Worm (Caenorhabditis elegans) whole organism, L3 larva: Measurements from ENCODE around the gene F02C12.1.

ENCODE experiments used
- R02D3.7 ChIP-seq: fragments of 150-350 bp; optimal IDR thresholded peaks from 2 replicates; lab custom pipeline; 2014; ENCODE audit warnings: missing biosample characterization, missing genetic modification characterization
- ZK546.5 ChIP-seq: sonication (generic microtip); optimal IDR thresholded peaks from 2 replicates; lab custom pipeline; 2017; ENCODE audit warnings: missing biosample characterization, missing genetic modification characterization
- ceh-28 ChIP-seq: fragments of 150-350 bp; optimal IDR thresholded peaks from 2 replicates; lab custom pipeline; 2014; ENCODE audit warnings: missing biosample characterization, missing genetic modification reagents, missing genetic modification characterization
- ceh-82 ChIP-seq: fragments of 150-350 bp; optimal IDR thresholded peaks from 2 replicates; lab custom pipeline; 2014; ENCODE audit warnings: missing biosample characterization, missing genetic modification characterization
- ceh-9 ChIP-seq: sonication (generic microtip); optimal IDR thresholded peaks from 2 replicates; lab custom pipeline; 2018; ENCODE audit warnings: missing biosample characterization, missing genetic modification characterization
- egl-27 ChIP-seq: sonication (generic microtip); optimal IDR thresholded peaks from 4 replicates; lab custom pipeline; 2017; ENCODE audit warnings: missing biosample characterization, missing genetic modification reagents, missing genetic modification characterization
- egl-5 ChIP-seq: fragments of 150-350 bp; optimal IDR thresholded peaks from 2 replicates; lab custom pipeline; 2017; ENCODE audit warnings: missing biosample characterization, missing genetic modification reagents, missing genetic modification characterization, inconsistent platforms
- elt-1 ChIP-seq: fragments of 150-350 bp; optimal IDR thresholded peaks from 2 replicates; lab custom pipeline; 2014; ENCODE audit warnings: missing biosample characterization, missing genetic modification characterization
- elt-2 ChIP-seq: sonication (generic microtip); optimal IDR thresholded peaks from 2 replicates; lab custom pipeline; 2016; ENCODE audit warnings: missing genetic modification reagents, mild to moderate bottlenecking, missing genetic modification characterization, missing compliant biosample characterization
- eor-1 ChIP-seq, 2 experiments: fragments of 150-350 bp; optimal IDR thresholded peaks; 2 replicates each; lab custom pipeline; 2014 to 2018; ENCODE audit warnings: missing biosample characterization in 2 of 2, missing genetic modification characterization in 2 of 2
- fkh-10 ChIP-seq: sonication (generic microtip); optimal IDR thresholded peaks from 2 replicates; lab custom pipeline; 2017; ENCODE audit warnings: missing biosample characterization, missing genetic modification reagents, missing genetic modification characterization
- fkh-2 ChIP-seq: fragments of 150-350 bp; optimal IDR thresholded peaks from 2 replicates; lab custom pipeline; 2014; ENCODE audit warnings: missing biosample characterization, missing genetic modification reagents, missing genetic modification characterization
- hmg-11 ChIP-seq: sonication (generic microtip); optimal IDR thresholded peaks from 2 replicates; lab custom pipeline; 2016; ENCODE audit warnings: missing genetic modification characterization, missing compliant biosample characterization
- jun-1 ChIP-seq: fragments of 150-350 bp; optimal IDR thresholded peaks from 2 replicates; lab custom pipeline; 2014; ENCODE audit warnings: missing biosample characterization, missing genetic modification reagents, missing genetic modification characterization
- lin-15B ChIP-seq: fragments of 150-350 bp; optimal IDR thresholded peaks from 2 replicates; lab custom pipeline; 2014; ENCODE audit warnings: missing biosample characterization, missing genetic modification characterization
- lin-39 ChIP-seq: fragments of 150-350 bp; optimal IDR thresholded peaks from 2 replicates; lab custom pipeline; 2018; ENCODE audit warnings: missing biosample characterization, missing genetic modification reagents, missing genetic modification characterization
- mdl-1 ChIP-seq: fragments of 150-350 bp; optimal IDR thresholded peaks from 2 replicates; lab custom pipeline; 2014; ENCODE audit warnings: missing biosample characterization, missing genetic modification characterization
- mml-1 ChIP-seq: fragments of 150-350 bp; sonication (generic microtip); optimal IDR thresholded peaks from 3 replicates; lab custom pipeline; 2014; ENCODE audit warnings: missing biosample characterization, missing genetic modification characterization
- nfya-1 ChIP-seq: sonication (generic microtip); optimal IDR thresholded peaks from 2 replicates; lab custom pipeline; 2017; ENCODE audit warnings: missing genetic modification characterization, mild to moderate bottlenecking, missing compliant biosample characterization, antibody characterized with exemption, moderate library complexity; ENCODE audit not compliant: insufficient read depth
- nhr-11 ChIP-seq: fragments of 150-350 bp; optimal IDR thresholded peaks from 2 replicates; lab custom pipeline; 2014; ENCODE audit warnings: missing biosample characterization, missing genetic modification characterization
- nhr-12 ChIP-seq: fragments of 150-350 bp; optimal IDR thresholded peaks from 2 replicates; lab custom pipeline; 2014; ENCODE audit warnings: missing biosample characterization, missing genetic modification characterization
- nhr-23 ChIP-seq: fragments of 150-350 bp; optimal IDR thresholded peaks from 2 replicates; lab custom pipeline; 2014; ENCODE audit warnings: missing biosample characterization, missing genetic modification reagents, missing genetic modification characterization
- nhr-237 ChIP-seq: fragments of 150-350 bp; optimal IDR thresholded peaks from 2 replicates; lab custom pipeline; 2014; ENCODE audit warnings: missing biosample characterization, missing genetic modification characterization
- nhr-25 ChIP-seq: sonication (generic microtip); optimal IDR thresholded peaks from 2 replicates; lab custom pipeline; 2017; ENCODE audit warnings: missing biosample characterization, missing genetic modification characterization
- nhr-43 ChIP-seq: sonication (generic microtip); optimal IDR thresholded peaks from 2 replicates; lab custom pipeline; 2016; ENCODE audit warnings: mild to moderate bottlenecking, missing genetic modification characterization, missing compliant biosample characterization; ENCODE audit not compliant: poor library complexity, severe bottlenecking
- nhr-76 ChIP-seq: fragments of 150-350 bp; sonication (generic microtip); optimal IDR thresholded peaks from 5 replicates; lab custom pipeline; 2014; ENCODE audit warnings: missing biosample characterization, missing genetic modification characterization
- nhr-77 ChIP-seq: fragments of 150-350 bp; optimal IDR thresholded peaks from 2 replicates; lab custom pipeline; 2014; ENCODE audit warnings: missing biosample characterization, missing genetic modification characterization
- pha-4 ChIP-seq: fragments of 150-350 bp; optimal IDR thresholded peaks from 2 replicates; lab custom pipeline; 2014; ENCODE audit warnings: missing biosample characterization, missing genetic modification reagents, missing genetic modification characterization
- pqm-1 ChIP-seq: fragments of 150-350 bp; optimal IDR thresholded peaks from 2 replicates; lab custom pipeline; 2017; ENCODE audit warnings: missing biosample characterization, missing genetic modification characterization, inconsistent platforms
- sea-2 ChIP-seq: fragments of 150-350 bp; sonication (generic microtip); optimal IDR thresholded peaks from 4 replicates; lab custom pipeline; 2014; ENCODE audit warnings: missing biosample characterization, missing genetic modification reagents, missing genetic modification characterization
- skn-1 ChIP-seq: fragments of 150-350 bp; optimal IDR thresholded peaks from 2 replicates; lab custom pipeline; 2014; ENCODE audit warnings: missing biosample characterization, missing genetic modification characterization
- snpc-4 ChIP-seq: fragments of 150-350 bp; optimal IDR thresholded peaks from 2 replicates; lab custom pipeline; 2014; ENCODE audit warnings: missing biosample characterization, missing genetic modification characterization
- tbx-2 ChIP-seq: sonication (generic microtip); optimal IDR thresholded peaks from 2 replicates; lab custom pipeline; 2016; ENCODE audit warnings: mild to moderate bottlenecking, missing genetic modification characterization, missing compliant biosample characterization
- unc-62 ChIP-seq: fragments of 150-350 bp; sonication (generic microtip); optimal IDR thresholded peaks from 4 replicates; lab custom pipeline; 2014; ENCODE audit warnings: missing biosample characterization, missing genetic modification reagents, missing genetic modification characterization
- zag-1 ChIP-seq: fragments of 150-350 bp; optimal IDR thresholded peaks from 2 replicates; lab custom pipeline; 2014; ENCODE audit warnings: missing biosample characterization, missing genetic modification characterization
- ztf-11 ChIP-seq: fragments of 150-350 bp; optimal IDR thresholded peaks from 2 replicates; lab custom pipeline; 2014; ENCODE audit warnings: missing biosample characterization, missing genetic modification characterization
- ztf-4 ChIP-seq: fragments of 150-350 bp; optimal IDR thresholded peaks from 2 replicates; lab custom pipeline; 2014; ENCODE audit warnings: missing biosample characterization, missing genetic modification characterization

The F02C12.1 gene

ce11 chrX:13383273-13383672 lies 18.6 kb upstream of the F02C12.1 start:
- TF ChIP-seq nfya-1 = peak; percentile 28
- TF ChIP-seq snpc-4 = no peak
- peak; percentile 67 for TF ChIP-seq lin-39 (tag; lab: Kevin White, UChicago)
- TF ChIP-seq, all 47 proteins: peak for 2

ce11 chrX:13384743-13385142 lies 17.1 kb upstream of the F02C12.1 start:
- no peak for TF ChIP-seq lin-15B
- no peak for TF ChIP-seq nhr-77
- TF ChIP-seq mdl-1 (tag; lab: Kevin White, UChicago) = no peak
- TF ChIP-seq elt-1 = no peak
- TF ChIP-seq nhr-43 (tag; lab: Kevin White, UChicago) = no peak
- no peak for TF ChIP-seq eor-1 (tag; optimal IDR thresholded peaks at IDR 0.05; lab: Kevin White, UChicago)
- no peak for TF ChIP-seq tbx-2 (tag; lab: Kevin White, UChicago)
- TF ChIP-seq nhr-23 (tag; lab: Kevin White, UChicago) = no peak
- TF ChIP-seq jun-1 = no peak
- no peak for TF ChIP-seq nhr-76 (tag; lab: Kevin White, UChicago)
- TF ChIP-seq lin-39 (tag; lab: Kevin White, UChicago) = no peak
- TF ChIP-seq mml-1 (tag; lab: Kevin White, UChicago) = no peak
- no peak for TF ChIP-seq R02D3.7 (tag; lab: Kevin White, UChicago)
- TF ChIP-seq unc-62 = no peak
- TF ChIP-seq nhr-12 (tag; lab: Kevin White, UChicago) = no peak
- no peak for TF ChIP-seq ztf-11 (tag; lab: Kevin White, UChicago)
- TF ChIP-seq sea-2 (GFP tag; lab: Kevin White, UChicago) = no peak

ce11 chrX:13387497-13387953 lies 14.4 kb upstream of the F02C12.1 start, which contains the start of gene C49F8.3:
Gene C49F8.3 (minus strand): TSS chrX:13387547.
- peak; percentile 1 for TF ChIP-seq nhr-23 (tag; lab: Kevin White, UChicago)
- no peak for TF ChIP-seq pha-4 (tag; lab: Kevin White, UChicago)

ce11 chrX:13388829-13389228 lies 13.1 kb upstream of the F02C12.1 start:
- no peak for TF ChIP-seq nhr-23 (tag; lab: Kevin White, UChicago)
- peak; percentile 9 for TF ChIP-seq nfya-1
- peak; percentile 92 for TF ChIP-seq nhr-25 (tag; lab: Kevin White, UChicago)

- TF ChIP-seq ZK546.5 (tag; lab: Kevin White, UChicago) (no peak), eor-1 (tag; optimal IDR thresholded peaks at IDR 0.05; lab: Kevin White, UChicago) (no peak), nhr-11 (tag; lab: Kevin White, UChicago) (no peak), mdl-1 (tag; lab: Kevin White, UChicago) (no peak), mml-1 (tag; lab: Kevin White, UChicago) (no peak), ceh-9 (tag; lab: Kevin White, UChicago) (no peak), nhr-25 (tag; lab: Kevin White, UChicago) (no peak), nhr-237 (tag; lab: Kevin White, UChicago) (no peak), nhr-77 (no peak), sea-2 (GFP tag; lab: Kevin White, UChicago) (no peak), zag-1 (tag; lab: Kevin White, UChicago) (no peak), fkh-2 (tag; lab: Kevin White, UChicago) (no peak), lin-39 (tag; lab: Kevin White, UChicago) (no peak)
Observed at ce11 chrX:13394971-13395370, 6.9 kb upstream of the F02C12.1 start, which contains the start of gene irld-2. Gene irld-2 (minus strand): TSS chrX:13395071.

ce11 chrX:13396550-13397023 lies 5.3 kb upstream of the F02C12.1 start, which contains the start of gene F02C12.3:
Gene F02C12.3 (plus strand): TSS chrX:13396973.
- TF ChIP-seq egl-5 = peak; percentile 46
- TF ChIP-seq ceh-28 (tag; lab: Kevin White, UChicago) = peak; percentile 46
- TF ChIP-seq ceh-9 (tag; lab: Kevin White, UChicago) = no peak
- peak; percentile 84 for TF ChIP-seq nhr-25 (tag; lab: Kevin White, UChicago)
- TF ChIP-seq skn-1 (tag; lab: Kevin White, UChicago) = peak; percentile 66
- TF ChIP-seq pqm-1 (tag; lab: Kevin White, UChicago) = peak; percentile 36
- TF ChIP-seq R02D3.7 (tag; lab: Kevin White, UChicago) = peak; percentile 97
- TF ChIP-seq fkh-10 = peak; percentile 39
- peak; percentile 65 for TF ChIP-seq tbx-2 (tag; lab: Kevin White, UChicago)
- peak; percentile 87 for TF ChIP-seq nfya-1
- peak; percentile 74 for TF ChIP-seq hmg-11 (tag; lab: Kevin White, UChicago)
- TF ChIP-seq pha-4 (tag; lab: Kevin White, UChicago) = peak; percentile 90
- TF ChIP-seq fkh-2 (tag; lab: Kevin White, UChicago) = no peak
- TF ChIP-seq elt-1 = peak; percentile 13
- peak; percentile 88 for TF ChIP-seq nhr-23 (tag; lab: Kevin White, UChicago)
- TF ChIP-seq egl-27 (tag; lab: Kevin White, UChicago) = no peak
- peak; percentile 49 for TF ChIP-seq jun-1
- peak; percentile 47 for TF ChIP-seq snpc-4
- no peak for TF ChIP-seq eor-1 (tag; optimal IDR thresholded peaks at IDR 0.05; lab: Kevin White, UChicago)
- peak; percentile 37 for TF ChIP-seq elt-2 (tag; lab: Kevin White, UChicago)
- TF ChIP-seq zag-1 (tag; lab: Kevin White, UChicago) = no peak
- TF ChIP-seq nhr-43 (tag; lab: Kevin White, UChicago) = peak; percentile 64
- TF ChIP-seq sea-2 (GFP tag; lab: Kevin White, UChicago) = no peak
- TF ChIP-seq ceh-82 (tag; lab: Kevin White, UChicago) = peak; percentile 41
- peak; percentile 91 for TF ChIP-seq lin-15B
- peak; percentile 41 for TF ChIP-seq lin-39 (tag; lab: Kevin White, UChicago)
- no peak for TF ChIP-seq ztf-4
